Fruit fly (Drosophila melanogaster) whole organism, embryonic: Measurements from ENCODE around the gene Sec15.
A peak's percentile ranks its signal among the peaks of the same experiment; 100 is the strongest.

Experiments used
- Bgb ChIP-seq: fragments of 200-800 bp; sonication (Bioruptor generic); IDR thresholded peaks from 2 replicates; pipeline ENCODE4 v1.3.6; 2022; ENCODE audit warnings: missing biosample characterization, missing genetic modification characterization; ENCODE audit not compliant: partially characterized antibody
- Blimp-1 ChIP-seq: fragments of 200-800 bp; sonication (Bioruptor generic); optimal IDR thresholded peaks from 3 replicates; lab custom pipeline; 2018; ENCODE audit warnings: missing biosample characterization, missing genetic modification characterization, mild to moderate bottlenecking, moderate library complexity, missing genetic modification reagents
- CG14014 ChIP-seq: fragments of 200-800 bp; sonication (Bioruptor generic); IDR thresholded peaks from 2 replicates; pipeline ENCODE4 v1.3.6; 2022; ENCODE audit warnings: missing biosample characterization, missing genetic modification characterization
- CG14710 ChIP-seq: fragments of 200-800 bp; sonication (Bioruptor generic); optimal IDR thresholded peaks from 3 replicates; lab custom pipeline; 2019; ENCODE audit warnings: missing biosample characterization, mild to moderate bottlenecking, missing genetic modification characterization, moderate library complexity
- CG15514 ChIP-seq: fragments of 200-800 bp; sonication (Bioruptor generic); optimal IDR thresholded peaks from 3 replicates; lab custom pipeline; 2017; ENCODE audit warnings: missing biosample characterization, missing genetic modification characterization, mild to moderate bottlenecking, moderate library complexity, missing genetic modification reagents
- CG17328 ChIP-seq: fragments of 200-800 bp; sonication (Bioruptor generic); IDR thresholded peaks from 2 replicates; pipeline ENCODE4 v1.3.6; 2022; ENCODE audit warnings: missing biosample characterization, missing genetic modification characterization
- CG1792 ChIP-seq: fragments of 200-800 bp; sonication (Bioruptor generic); optimal IDR thresholded peaks from 2 replicates; lab custom pipeline; 2016; ENCODE audit warnings: missing biosample characterization, missing genetic modification characterization
- CG18619 ChIP-seq: fragments of 200-800 bp; sonication (Bioruptor generic); optimal IDR thresholded peaks from 3 replicates; lab custom pipeline; 2017; ENCODE audit warnings: missing biosample characterization, mild to moderate bottlenecking, missing genetic modification characterization
- CG30403 ChIP-seq: fragments of 200-800 bp; sonication (Bioruptor generic); optimal IDR thresholded peaks from 3 replicates; lab custom pipeline; 2016; ENCODE audit warnings: missing biosample characterization, missing genetic modification characterization
- CG32532 ChIP-seq: fragments of 200-800 bp; sonication (Bioruptor generic); IDR thresholded peaks from 2 replicates; pipeline ENCODE4 v1.3.6; 2022; ENCODE audit warnings: missing biosample characterization, missing genetic modification characterization
- CG34422 ChIP-seq: fragments of 200-800 bp; sonication (Bioruptor generic); IDR thresholded peaks from 3 replicates; pipeline ENCODE4 v1.3.6; 2022; ENCODE audit warnings: missing biosample characterization, missing genetic modification characterization
- CG4617 ChIP-seq: fragments of 200-800 bp; sonication (Bioruptor generic); optimal IDR thresholded peaks from 3 replicates; lab custom pipeline; 2016; ENCODE audit warnings: missing biosample characterization, missing genetic modification characterization, borderline replicate concordance
- CG6175 ChIP-seq: fragments of 200-800 bp; sonication (Bioruptor generic); IDR thresholded peaks from 3 replicates; pipeline ENCODE4 v1.3.6; 2022; ENCODE audit warnings: missing biosample characterization, missing genetic modification characterization
- CG6254 ChIP-seq: fragments of 200-800 bp; sonication (Bioruptor generic); optimal IDR thresholded peaks from 3 replicates; lab custom pipeline; 2017; ENCODE audit warnings: mild to moderate bottlenecking, missing biosample characterization, missing genetic modification reagents, missing genetic modification characterization
- CG6654 ChIP-seq: fragments of 200-800 bp; sonication (Bioruptor generic); optimal IDR thresholded peaks from 2 replicates; lab custom pipeline; 2017; ENCODE audit warnings: missing biosample characterization, mild to moderate bottlenecking, missing genetic modification characterization
- CG7271 ChIP-seq: fragments of 200-800 bp; sonication (Bioruptor generic); optimal IDR thresholded peaks from 2 replicates; lab custom pipeline; 2018; ENCODE audit warnings: missing biosample characterization, mild to moderate bottlenecking, missing genetic modification characterization, moderate library complexity
- CG8290 ChIP-seq, 3 experiments: fragments of 200-800 bp; sonication (Bioruptor generic); optimal IDR thresholded peaks; 2 replicates each; lab custom pipeline; 2016 to 2019; ENCODE audit warnings: missing biosample characterization in 3 of 3, missing genetic modification characterization in 3 of 3, mild to moderate bottlenecking in 2 of 3, moderate library complexity in 1 of 3
- CG9876 ChIP-seq: fragments of 200-800 bp; sonication (Bioruptor generic); optimal IDR thresholded peaks from 2 replicates; lab custom pipeline; 2016; ENCODE audit warnings: missing biosample characterization, missing genetic modification characterization
- Dll ChIP-seq: fragments of 200-800 bp; sonication (Bioruptor generic); IDR thresholded peaks from 4 replicates; pipeline ENCODE4 v1.3.6; 2022; ENCODE audit warnings: missing biosample characterization, missing genetic modification characterization; ENCODE audit not compliant: partially characterized antibody
- Ets65A ChIP-seq: fragments of 200-800 bp; sonication (Bioruptor generic); peaks from one replicate; lab custom pipeline; 2016; ENCODE audit warnings: missing biosample characterization, missing genetic modification characterization
- GATAe ChIP-seq: fragments of 200-800 bp; sonication (Bioruptor generic); conservative IDR thresholded peaks from 2 replicates; pipeline ENCODE4 v1.3.6; 2022; ENCODE audit warnings: missing biosample characterization, missing genetic modification characterization
- H15 ChIP-seq: fragments of 200-800 bp; sonication (Bioruptor generic); IDR thresholded peaks from 3 replicates; pipeline ENCODE4 v1.3.6; 2022; ENCODE audit warnings: missing biosample characterization, missing genetic modification characterization
- H2.0 ChIP-seq: fragments of 200-800 bp; sonication (Bioruptor generic); IDR thresholded peaks from 2 replicates; pipeline ENCODE4 v1.3.6; 2022; ENCODE audit warnings: missing biosample characterization, missing genetic modification characterization
- HLH3B ChIP-seq: fragments of 200-800 bp; sonication (Bioruptor generic); IDR thresholded peaks from 2 replicates; pipeline ENCODE4 v1.3.6; 2022; ENCODE audit warnings: missing biosample characterization, missing genetic modification characterization
- MTF-1 ChIP-seq: fragments of 200-800 bp; sonication (Bioruptor generic); optimal IDR thresholded peaks from 2 replicates; lab custom pipeline; 2018; ENCODE audit warnings: missing biosample characterization, mild to moderate bottlenecking, missing genetic modification characterization, borderline replicate concordance
- Med ChIP-seq: fragments of 200-800 bp; sonication (Bioruptor generic); peaks from one replicate; lab custom pipeline; 2016; ENCODE audit warnings: missing biosample characterization, missing genetic modification characterization, mild to moderate bottlenecking, inconsistent platforms, moderate library complexity
- Oaz ChIP-seq: fragments of 200-800 bp; sonication (Bioruptor generic); IDR thresholded peaks from 2 replicates; pipeline ENCODE4 v1.3.6; 2022; ENCODE audit warnings: missing biosample characterization, missing genetic modification characterization
- Oli ChIP-seq: fragments of 200-800 bp; sonication (Bioruptor generic); optimal IDR thresholded peaks from 2 replicates; lab custom pipeline; 2018; ENCODE audit warnings: missing biosample characterization, mild to moderate bottlenecking, missing genetic modification characterization, moderate library complexity
- Ptx1 ChIP-seq: fragments of 200-800 bp; sonication (Bioruptor generic); IDR thresholded peaks from 2 replicates; pipeline ENCODE4 v1.3.6; 2022; ENCODE audit warnings: missing biosample characterization, missing genetic modification characterization
- Ravus ChIP-seq: fragments of 200-800 bp; sonication (Bioruptor generic); IDR thresholded peaks from 2 replicates; pipeline ENCODE4 v1.3.6; 2022; ENCODE audit warnings: missing biosample characterization, missing genetic modification characterization
- Trl ChIP-seq, 3 experiments: fragments of >200 bp in 2 of 3; fragments of 200-800 bp in 1 of 3; sonication (Bioruptor generic) in 1 of 3; optimal IDR thresholded peaks; 2 replicates in 1 of 3; 3 replicates in 2 of 3; lab custom pipeline; 2016 to 2017; ENCODE audit warnings: missing biosample characterization in 1 of 3, missing genetic modification characterization in 1 of 3
- crol ChIP-seq: fragments of 200-800 bp; sonication (Bioruptor generic); IDR thresholded peaks from 2 replicates; pipeline ENCODE4 v1.3.6; 2022; ENCODE audit warnings: missing biosample characterization, missing genetic modification characterization
- dm ChIP-seq: fragments of 200-800 bp; sonication (Bioruptor generic); optimal IDR thresholded peaks from 3 replicates; lab custom pipeline; 2016; ENCODE audit warnings: missing biosample characterization, missing genetic modification characterization
- dysf ChIP-seq: fragments of 200-800 bp; sonication (Bioruptor generic); IDR thresholded peaks from 3 replicates; pipeline ENCODE4 v1.3.6; 2022; ENCODE audit warnings: missing biosample characterization, missing genetic modification characterization
- en ChIP-seq: fragments of 200-800 bp; sonication (Bioruptor generic); optimal IDR thresholded peaks from 2 replicates; lab custom pipeline; 2016; ENCODE audit warnings: missing biosample characterization, missing genetic modification characterization
- grau ChIP-seq: fragments of 200-800 bp; optimal IDR thresholded peaks from 3 replicates; lab custom pipeline; 2019; ENCODE audit warnings: missing biosample characterization, mild to moderate bottlenecking, missing genetic modification characterization, moderate library complexity
- her ChIP-seq: fragments of 200-800 bp; sonication (Bioruptor generic); optimal IDR thresholded peaks from 2 replicates; lab custom pipeline; 2016; ENCODE audit warnings: missing biosample characterization, missing genetic modification characterization
- kay ChIP-seq: fragments of 200-800 bp; sonication (Bioruptor generic); optimal IDR thresholded peaks from 2 replicates; lab custom pipeline; 2016; ENCODE audit warnings: missing biosample characterization, missing genetic modification characterization
- lov ChIP-seq, 2 experiments: fragments of 200-800 bp in 1 of 2; fragments of >200 bp in 1 of 2; sonication (Bioruptor generic) in 1 of 2; IDR thresholded peaks in 1 of 2; optimal IDR thresholded peaks in 1 of 2; 2 replicates in 1 of 2; 3 replicates in 1 of 2; pipeline versions ENCODE4 v1.3.6 to Lab custom; 2017 to 2022; ENCODE audit warnings: missing biosample characterization in 1 of 2, missing genetic modification characterization in 1 of 2
- mam ChIP-seq: fragments of 200-800 bp; sonication (Bioruptor generic); optimal IDR thresholded peaks from 3 replicates; lab custom pipeline; 2016; ENCODE audit warnings: missing biosample characterization, missing genetic modification characterization
- pan ChIP-seq, 4 experiments: fragments of >200 bp in 3 of 4; fragments of 200-800 bp in 1 of 4; sonication (Bioruptor generic) in 1 of 4; optimal IDR thresholded peaks in 3 of 4; IDR thresholded peaks in 1 of 4; 2 replicates each; pipeline versions ENCODE4 v1.3.6 to Lab custom; 2017 to 2022; ENCODE audit warnings: missing biosample characterization in 2 of 4, missing genetic modification characterization in 2 of 4, mixed read lengths in 1 of 4
- pros ChIP-seq: fragments of 200-800 bp; sonication (Bioruptor generic); optimal IDR thresholded peaks from 3 replicates; lab custom pipeline; 2019; ENCODE audit warnings: missing biosample characterization, mild to moderate bottlenecking, missing genetic modification characterization, moderate library complexity
- schlank ChIP-seq: fragments of 200-800 bp; sonication (Bioruptor generic); optimal IDR thresholded peaks from 2 replicates; lab custom pipeline; 2018; ENCODE audit warnings: missing biosample characterization, mild to moderate bottlenecking, missing genetic modification characterization
- sens-2 ChIP-seq: fragments of 200-800 bp; sonication (Bioruptor generic); IDR thresholded peaks from 2 replicates; pipeline ENCODE4 v1.3.6; 2022; ENCODE audit warnings: missing biosample characterization, missing genetic modification characterization
- slbo ChIP-seq: fragments of 200-800 bp; sonication (Bioruptor generic); IDR thresholded peaks from 2 replicates; pipeline ENCODE4 v1.3.6; 2022; ENCODE audit warnings: missing biosample characterization, missing genetic modification characterization
- sob ChIP-seq: fragments of 200-800 bp; sonication (Bioruptor generic); IDR thresholded peaks from 2 replicates; pipeline ENCODE4 v1.3.6; 2022; ENCODE audit warnings: missing biosample characterization, missing genetic modification characterization
- sqz ChIP-seq: fragments of 200-800 bp; sonication (Bioruptor generic); optimal IDR thresholded peaks from 3 replicates; lab custom pipeline; 2018; ENCODE audit warnings: missing biosample characterization, mild to moderate bottlenecking, missing genetic modification characterization
- zfh1 ChIP-seq: fragments of 200-800 bp; sonication (Bioruptor generic); IDR thresholded peaks from 3 replicates; pipeline ENCODE4 v1.3.6; 2022; ENCODE audit warnings: missing biosample characterization, missing genetic modification characterization
- zfh2 ChIP-seq: fragments of 200-800 bp; sonication (Bioruptor generic); optimal IDR thresholded peaks from 2 replicates; lab custom pipeline; 2016; ENCODE audit warnings: missing biosample characterization, missing genetic modification characterization

Sec15 gene

dm6 chr3R:21065696-21066080, 42.1 kb downstream of the Sec15 start:
- TF ChIP-seq Ets65A (GFP tag; lab: Kevin White, UChicago) (peak; percentile 2), her (peak; percentile 12), CG14710 (tag; lab: Kevin White, UChicago) (no peak), Bgb (GFP tag; lab: Robert Waterston, UW) (no peak), CG9876 (GFP tag; lab: Kevin White, UChicago) (no peak), Dll (GFP tag; lab: Robert Waterston, UW) (no peak), lov (optimal IDR thresholded peaks at IDR 0.05; lab: Kevin White, UChicago) (no peak), lov (GFP tag; IDR thresholded peaks at IDR 0.05; lab: Robert Waterston, UW) (0 out of 3 replicates have a peak, but pooled peaks have one; percentile 44), CG30403 (GFP tag; lab: Kevin White, UChicago) (no peak), sqz (GFP tag; lab: Kevin White, UChicago) (no peak), H15 (GFP tag; lab: Robert Waterston, UW) (peak; percentile 30; the same call in 1 of the 3 replicates), Trl (optimal IDR thresholded peaks at IDR 0.05; lab: Kevin White, UChicago) (peak in 1 of 2 experiments; percentile 31), Trl (GFP tag; optimal IDR thresholded peaks at IDR 0.05; lab: Kevin White, UChicago) (no peak), Ravus (GFP tag; lab: Robert Waterston, UW) (no peak), H2.0 (GFP tag; lab: Robert Waterston, UW) (no peak), GATAe (GFP tag; lab: Robert Waterston, UW) (no peak), kay (GFP tag; lab: Kevin White, UChicago) (peak; percentile 51), CG6654 (no peak), CG15514 (GFP tag; lab: Kevin White, UChicago) (peak; percentile 15), Ptx1 (GFP tag; lab: Robert Waterston, UW) (0 out of 2 replicates have a peak, but pooled peaks have one; percentile 17), HLH3B (GFP tag; lab: Robert Waterston, UW) (0 out of 2 replicates have a peak, but pooled peaks have one; percentile 21), MTF-1 (GFP tag; lab: Kevin White, UChicago) (no peak), pros (GFP tag; lab: Kevin White, UChicago) (no peak), dysf (0 out of 3 replicates have a peak, but pooled peaks have one; percentile 30), grau (tag; lab: Kevin White, UChicago) (peak; percentile 89), pan (optimal IDR thresholded peaks at IDR 0.05; lab: Kevin White, UChicago) (no peak), pan (GFP tag; optimal IDR thresholded peaks at IDR 0.05 in 1 of 2, IDR thresholded peaks at IDR 0.05 in 1 of 2) (peak in 1 of 2 experiments; percentile 9), CG4617 (no peak), zfh1 (0 out of 3 replicates have a peak, but pooled peaks have one; percentile 24), en (GFP tag; lab: Kevin White, UChicago) (no peak), CG17328 (GFP tag; lab: Robert Waterston, UW) (0 out of 2 replicates have a peak, but pooled peaks have one; percentile 24), zfh2 (GFP tag; lab: Kevin White, UChicago) (no peak), CG34422 (no peak), Blimp-1 (GFP tag; lab: Kevin White, UChicago) (no peak), Oaz (GFP tag; lab: Robert Waterston, UW) (no peak), Oli (tag; lab: Kevin White, UChicago) (peak; percentile 18), CG1792 (GFP tag; lab: Kevin White, UChicago) (no peak), sob (GFP tag; lab: Robert Waterston, UW) (peak; percentile 40; the same call in 1 of the 2 replicates), Med (GFP tag; lab: Kevin White, UChicago) (peak; percentile 87), CG6175 (GFP tag; lab: Robert Waterston, UW) (no peak), CG32532 (GFP tag; lab: Robert Waterston, UW) (peak; percentile 24; the same call in 1 of the 2 replicates), schlank (tag; lab: Kevin White, UChicago) (no peak), slbo (GFP tag; lab: Robert Waterston, UW) (0 out of 2 replicates have a peak, but pooled peaks have one; percentile 19), crol (no peak), CG14014 (GFP tag; lab: Robert Waterston, UW) (peak; percentile 28; the same call in 1 of the 2 replicates), sens-2 (GFP tag; lab: Robert Waterston, UW) (no peak), CG6254 (GFP tag; lab: Kevin White, UChicago) (no peak), CG18619 (GFP tag; lab: Kevin White, UChicago) (peak; percentile 24), dm (GFP tag; lab: Kevin White, UChicago) (no peak), mam (no peak), CG7271 (no peak), CG8290 (GFP tag; optimal IDR thresholded peaks at IDR 0.05; lab: Kevin White, UChicago) (no peak), CG8290 (tag; optimal IDR thresholded peaks at IDR 0.05; lab: Kevin White, UChicago) (peak in 1 of 2 experiments; percentile 48)
